Fruit fly (Drosophila melanogaster) whole organism, embryonic: ENCODE results near the gene mnd.

Experiments used
- Atf3 ChIP-seq: fragments of 200-800 bp; sonication (Bioruptor generic); optimal IDR thresholded peaks from 3 replicates; lab custom pipeline; 2016; ENCODE audit warnings: missing biosample characterization, missing genetic modification characterization
- CG10209 ChIP-seq: fragments of 200-800 bp; sonication (Bioruptor generic); optimal IDR thresholded peaks from 3 replicates; lab custom pipeline; 2017; ENCODE audit warnings: missing biosample characterization, mild to moderate bottlenecking, missing genetic modification characterization, missing genetic modification reagents
- CG12155 ChIP-seq: fragments of 200-800 bp; sonication (Bioruptor generic); optimal IDR thresholded peaks from 3 replicates; lab custom pipeline; 2016; ENCODE audit warnings: missing biosample characterization, missing genetic modification characterization
- CG12299 ChIP-seq: fragments of 200-800 bp; sonication (Bioruptor generic); optimal IDR thresholded peaks from 2 replicates; lab custom pipeline; 2018; ENCODE audit warnings: missing biosample characterization, mild to moderate bottlenecking, missing genetic modification characterization
- CG13287 ChIP-seq: fragments of 200-800 bp; sonication (Bioruptor generic); IDR thresholded peaks from 2 replicates; pipeline ENCODE4 v1.3.6; 2022; ENCODE audit warnings: missing biosample characterization, missing genetic modification characterization; ENCODE audit not compliant: partially characterized antibody
- CG14014 ChIP-seq: fragments of 200-800 bp; sonication (Bioruptor generic); IDR thresholded peaks from 2 replicates; pipeline ENCODE4 v1.3.6; 2022; ENCODE audit warnings: missing biosample characterization, missing genetic modification characterization
- CG14860 ChIP-seq: fragments of 200-800 bp; sonication (Bioruptor generic); IDR thresholded peaks from 3 replicates; pipeline ENCODE4 v1.3.6; 2022; ENCODE audit warnings: missing biosample characterization, missing genetic modification characterization; ENCODE audit not compliant: partially characterized antibody
- CG15073 ChIP-seq: fragments of 200-800 bp; sonication (Bioruptor generic); optimal IDR thresholded peaks from 2 replicates; lab custom pipeline; 2016; ENCODE audit warnings: missing biosample characterization, missing genetic modification characterization
- CG31224 ChIP-seq: fragments of 200-800 bp; sonication (Bioruptor generic); IDR thresholded peaks from 2 replicates; pipeline ENCODE4 v1.3.6; 2022; ENCODE audit warnings: missing biosample characterization, missing genetic modification characterization
- CG31365 ChIP-seq: fragments of 200-800 bp; sonication (Bioruptor generic); optimal IDR thresholded peaks from 2 replicates; lab custom pipeline; 2018; ENCODE audit warnings: missing biosample characterization, mild to moderate bottlenecking, missing genetic modification characterization
- CG34422 ChIP-seq: fragments of 200-800 bp; sonication (Bioruptor generic); IDR thresholded peaks from 3 replicates; pipeline ENCODE4 v1.3.6; 2022; ENCODE audit warnings: missing biosample characterization, missing genetic modification characterization
- CG42726 ChIP-seq: fragments of 200-800 bp; sonication (Bioruptor generic); IDR thresholded peaks from 2 replicates; pipeline ENCODE4 v1.3.6; 2022; ENCODE audit warnings: missing biosample characterization, missing genetic modification characterization; ENCODE audit not compliant: partially characterized antibody
- CG4707 ChIP-seq: fragments of 200-800 bp; sonication (Bioruptor generic); optimal IDR thresholded peaks from 2 replicates; lab custom pipeline; 2018; ENCODE audit warnings: missing biosample characterization, mild to moderate bottlenecking, missing genetic modification characterization, moderate library complexity
- CG5180 ChIP-seq: fragments of 200-800 bp; sonication (Bioruptor generic); optimal IDR thresholded peaks from 3 replicates; lab custom pipeline; 2017; ENCODE audit warnings: missing biosample characterization, missing genetic modification characterization, mild to moderate bottlenecking, moderate library complexity, missing genetic modification reagents
- CG6683 ChIP-seq: fragments of 200-800 bp; sonication (Bioruptor generic); optimal IDR thresholded peaks from 2 replicates; lab custom pipeline; 2017; ENCODE audit warnings: missing biosample characterization, mild to moderate bottlenecking, missing genetic modification characterization, missing genetic modification reagents
- CG9609 ChIP-seq: fragments of 200-800 bp; sonication (Bioruptor generic); optimal IDR thresholded peaks from 3 replicates; lab custom pipeline; 2016; ENCODE audit warnings: missing biosample characterization, missing genetic modification characterization
- CoRest ChIP-seq: fragments of 200-800 bp; sonication (Bioruptor generic); optimal IDR thresholded peaks from 3 replicates; lab custom pipeline; 2018; ENCODE audit warnings: missing biosample characterization, mild to moderate bottlenecking, missing genetic modification characterization, moderate library complexity
- Deaf1 ChIP-seq: fragments of 200-800 bp; optimal IDR thresholded peaks from 3 replicates; lab custom pipeline; 2019; ENCODE audit warnings: missing biosample characterization, mild to moderate bottlenecking, missing genetic modification characterization, moderate library complexity
- E2f2 ChIP-seq: fragments of 200-800 bp; sonication (Bioruptor generic); IDR thresholded peaks from 2 replicates; pipeline ENCODE4 v1.3.6; 2022; ENCODE audit warnings: missing biosample characterization, missing genetic modification characterization
- Fer1 ChIP-seq: fragments of 200-800 bp; sonication (Bioruptor generic); optimal IDR thresholded peaks from 2 replicates; lab custom pipeline; 2017; ENCODE audit warnings: missing biosample characterization, mild to moderate bottlenecking, missing genetic modification characterization
- HLH54F ChIP-seq: fragments of 200-800 bp; sonication (Bioruptor generic); optimal IDR thresholded peaks from 3 replicates; lab custom pipeline; 2016; ENCODE audit warnings: missing biosample characterization, missing genetic modification characterization
- Hr3 ChIP-seq: fragments of 200-800 bp; sonication (Bioruptor generic); optimal IDR thresholded peaks from 3 replicates; lab custom pipeline; 2016; ENCODE audit warnings: missing biosample characterization, missing genetic modification characterization
- Mrtf ChIP-seq: fragments of 200-800 bp; sonication (Bioruptor generic); IDR thresholded peaks from 3 replicates; pipeline ENCODE4 v1.3.6; 2022; ENCODE audit warnings: missing biosample characterization, missing genetic modification characterization
- Opbp ChIP-seq: fragments of 200-800 bp; sonication (Bioruptor generic); IDR thresholded peaks from 3 replicates; pipeline ENCODE4 v1.3.6; 2022; ENCODE audit warnings: missing biosample characterization, missing genetic modification characterization; ENCODE audit not compliant: partially characterized antibody
- Poxn ChIP-seq: fragments of 200-800 bp; sonication (Bioruptor generic); IDR thresholded peaks from 2 replicates; pipeline ENCODE4 v1.3.6; 2022; ENCODE audit warnings: missing biosample characterization, missing genetic modification characterization
- Ptx1 ChIP-seq: fragments of 200-800 bp; sonication (Bioruptor generic); IDR thresholded peaks from 2 replicates; pipeline ENCODE4 v1.3.6; 2022; ENCODE audit warnings: missing biosample characterization, missing genetic modification characterization
- TFAM ChIP-seq: fragments of 200-800 bp; sonication (Bioruptor generic); optimal IDR thresholded peaks from 2 replicates; lab custom pipeline; 2017; ENCODE audit warnings: missing biosample characterization, missing genetic modification characterization, inconsistent platforms
- Tbp ChIP-seq: fragments of >200 bp; optimal IDR thresholded peaks from 2 replicates; lab custom pipeline; 2018; ENCODE audit warnings: missing biosample characterization, missing genetic modification characterization
- Xbp1 ChIP-seq: fragments of 200-800 bp; sonication (Bioruptor generic); optimal IDR thresholded peaks from 3 replicates; lab custom pipeline; 2016; ENCODE audit warnings: missing biosample characterization, mild to moderate bottlenecking, missing genetic modification characterization
- Xrp1 ChIP-seq: fragments of 200-800 bp; sonication (Bioruptor generic); IDR thresholded peaks from 2 replicates; pipeline ENCODE4 v1.3.6; 2022; ENCODE audit warnings: missing biosample characterization, missing genetic modification characterization
- cad ChIP-seq: fragments of >200 bp; optimal IDR thresholded peaks from 2 replicates; lab custom pipeline; 2017; ENCODE audit warnings: missing biosample characterization, missing genetic modification characterization
- chn ChIP-seq: fragments of 200-800 bp; sonication (Bioruptor generic); optimal IDR thresholded peaks from 2 replicates; lab custom pipeline; 2016; ENCODE audit warnings: missing biosample characterization, missing genetic modification characterization
- fd102C ChIP-seq: fragments of 200-800 bp; sonication (Bioruptor generic); optimal IDR thresholded peaks from 2 replicates; lab custom pipeline; 2018; ENCODE audit warnings: missing biosample characterization, mild to moderate bottlenecking, missing genetic modification characterization, moderate library complexity
- gfzf ChIP-seq: fragments of 200-800 bp; sonication (Bioruptor generic); optimal IDR thresholded peaks from 2 replicates; lab custom pipeline; 2016; ENCODE audit warnings: missing biosample characterization, mild to moderate bottlenecking, missing genetic modification characterization, moderate library complexity
- gsb-n ChIP-seq: fragments of 200-800 bp; sonication (Bioruptor generic); optimal IDR thresholded peaks from 3 replicates; lab custom pipeline; 2018; ENCODE audit warnings: missing biosample characterization, mild to moderate bottlenecking, missing genetic modification characterization
- kay ChIP-seq: fragments of 200-800 bp; sonication (Bioruptor generic); optimal IDR thresholded peaks from 2 replicates; lab custom pipeline; 2016; ENCODE audit warnings: missing biosample characterization, missing genetic modification characterization
- lmd ChIP-seq: fragments of 200-800 bp; sonication (Bioruptor generic); IDR thresholded peaks from 2 replicates; pipeline ENCODE4 v1.3.6; 2022; ENCODE audit warnings: missing biosample characterization, missing genetic modification characterization
- mam ChIP-seq: fragments of 200-800 bp; sonication (Bioruptor generic); optimal IDR thresholded peaks from 3 replicates; lab custom pipeline; 2016; ENCODE audit warnings: missing biosample characterization, missing genetic modification characterization
- pita ChIP-seq: fragments of 200-800 bp; sonication (Bioruptor generic); optimal IDR thresholded peaks from 2 replicates; lab custom pipeline; 2017; ENCODE audit warnings: missing biosample characterization, mild to moderate bottlenecking, missing genetic modification characterization
- pum ChIP-seq: fragments of 200-800 bp; sonication (Bioruptor generic); optimal IDR thresholded peaks from 2 replicates; lab custom pipeline; 2016; ENCODE audit warnings: missing biosample characterization, missing genetic modification characterization
- pzg ChIP-seq: fragments of 200-800 bp; sonication (Bioruptor generic); optimal IDR thresholded peaks from 3 replicates; lab custom pipeline; 2018; ENCODE audit warnings: missing biosample characterization, mild to moderate bottlenecking, missing genetic modification characterization, moderate library complexity
- sima ChIP-seq: fragments of 200-800 bp; sonication (Bioruptor generic); optimal IDR thresholded peaks from 2 replicates; lab custom pipeline; 2016; ENCODE audit warnings: missing biosample characterization, missing genetic modification characterization
- sisA ChIP-seq: fragments of 200-800 bp; sonication (Bioruptor generic); IDR thresholded peaks from 2 replicates; pipeline ENCODE4 v1.3.6; 2022; ENCODE audit warnings: missing biosample characterization, missing genetic modification characterization
- ssp ChIP-seq: fragments of 200-800 bp; sonication (Bioruptor generic); IDR thresholded peaks from 2 replicates; pipeline ENCODE4 v1.3.6; 2022; ENCODE audit warnings: missing biosample characterization, missing genetic modification characterization
- ttk ChIP-seq: fragments of 200-800 bp; sonication (Bioruptor generic); IDR thresholded peaks from 2 replicates; pipeline ENCODE4 v2.1.2; 2022; ENCODE audit warnings: missing biosample characterization, missing genetic modification characterization

The mnd gene

dm6 chr3L:14992025-14992424 lies 7.1 kb downstream of the mnd start, which contains the start of gene Zip71B (continued):
- no peak for TF ChIP-seq CG31224 (GFP tag; lab: Robert Waterston, UW)
- no peak for TF ChIP-seq CG4707
- TF ChIP-seq CG10209 (GFP tag; lab: Kevin White, UChicago), result no peak
- TF ChIP-seq lmd (GFP tag; lab: Robert Waterston, UW), result no peak
- no peak for TF ChIP-seq CG14014
- no peak for TF ChIP-seq Fer1 (GFP tag; lab: Kevin White, UChicago)
- TF ChIP-seq Opbp (GFP tag; lab: Robert Waterston, UW), result no peak
- no peak for TF ChIP-seq HLH54F (GFP tag; lab: Kevin White, UChicago)
- peak; percentile 9 for TF ChIP-seq pzg
- no peak for TF ChIP-seq mam (GFP tag; lab: Kevin White, UChicago)
- TF ChIP-seq gsb-n (tag; lab: Kevin White, UChicago), result no peak
- TF ChIP-seq CG12299, result no peak
- TF ChIP-seq Deaf1 (tag; lab: Kevin White, UChicago), result peak; percentile 61
- no peak for TF ChIP-seq pita (GFP tag; lab: Kevin White, UChicago)
- no peak for TF ChIP-seq Ptx1 (GFP tag; lab: Robert Waterston, UW)
- TF ChIP-seq CG9609 (GFP tag; lab: Kevin White, UChicago), result no peak
- TF ChIP-seq Xbp1 (GFP tag; lab: Kevin White, UChicago), result no peak
- TF ChIP-seq TFAM (GFP tag; lab: Kevin White, UChicago), result no peak
- no peak for TF ChIP-seq Mrtf (GFP tag; lab: Robert Waterston, UW)
- TF ChIP-seq CG5180 (GFP tag; lab: Kevin White, UChicago), result peak; percentile 41
- TF ChIP-seq cad, result peak; percentile 16
- no peak for TF ChIP-seq CG34422
- no peak for TF ChIP-seq sima (GFP tag; lab: Kevin White, UChicago)
- TF ChIP-seq CG31365 (tag; lab: Kevin White, UChicago), result no peak
- peak; percentile 72 for TF ChIP-seq E2f2
- TF ChIP-seq gfzf (GFP tag; lab: Kevin White, UChicago), result no peak
- no peak for TF ChIP-seq CG14860 (GFP tag; lab: Robert Waterston, UW)
- peak; percentile 98 for TF ChIP-seq CG12155 (GFP tag; lab: Kevin White, UChicago)
- TF ChIP-seq Tbp, result no peak
- TF ChIP-seq CG15073 (GFP tag; lab: Kevin White, UChicago), result no peak
- TF ChIP-seq Poxn (GFP tag; lab: Robert Waterston, UW), result no peak
- TF ChIP-seq Xrp1 (GFP tag; lab: Robert Waterston, UW), result no peak
- peak; percentile 25 for TF ChIP-seq kay
- peak; percentile 0 for TF ChIP-seq chn
- TF ChIP-seq ttk (GFP tag; lab: Robert Waterston, UW), result no peak
- peak; percentile 3 for TF ChIP-seq CoRest (tag; lab: Kevin White, UChicago)
- no peak for TF ChIP-seq ssp (GFP tag; lab: Robert Waterston, UW)
- TF ChIP-seq CG13287 (GFP tag; lab: Robert Waterston, UW), result no peak
- TF ChIP-seq Atf3 (GFP tag; lab: Kevin White, UChicago), result no peak
- TF ChIP-seq fd102C (GFP tag; lab: Kevin White, UChicago), result no peak
- TF ChIP-seq pum (GFP tag; lab: Kevin White, UChicago), result no peak
- no peak for TF ChIP-seq CG6683
- TF ChIP-seq CG42726 (GFP tag; lab: Robert Waterston, UW), result no peak
- no peak for TF ChIP-seq Hr3 (GFP tag; lab: Kevin White, UChicago)
- TF ChIP-seq sisA, result no peak
